Worm (Caenorhabditis elegans) whole organism, midembryonic: ENCODE data around the gene F35C11.7.

Source experiments
- T22C8.4 ChIP-seq: fragments of 200-800 bp; sonication (Bioruptor generic); IDR thresholded peaks from 2 replicates; pipeline ENCODE4 v1.3.6; 2022; ENCODE audit warnings: missing genetic modification characterization, missing compliant biosample characterization
- cog-1 ChIP-seq: sonication (generic microtip); optimal IDR thresholded peaks from 2 replicates; lab custom pipeline; 2016; ENCODE audit warnings: missing genetic modification characterization, missing compliant biosample characterization
- flt-1 ChIP-seq: fragments of 200-800 bp; sonication (Bioruptor generic); IDR thresholded peaks from 2 replicates; pipeline ENCODE4 v1.3.6; 2022; ENCODE audit warnings: missing genetic modification characterization, missing compliant biosample characterization
- klf-2 ChIP-seq: fragments of 200-800 bp; sonication (Bioruptor generic); conservative IDR thresholded peaks from 2 replicates; pipeline ENCODE4 v1.3.6; 2022; ENCODE audit warnings: missing genetic modification reagents, missing genetic modification characterization, missing compliant biosample characterization
- med-1 ChIP-seq: sonication (generic microtip); optimal IDR thresholded peaks from 2 replicates; lab custom pipeline; 2017; ENCODE audit warnings: missing genetic modification characterization, mild to moderate bottlenecking, missing compliant biosample characterization, antibody characterized with exemption, missing genetic modification reagents; ENCODE audit not compliant: insufficient read depth
- ref-1 ChIP-seq: fragments of 200-800 bp; sonication (Bioruptor generic); conservative IDR thresholded peaks from 2 replicates; pipeline ENCODE4 v1.3.6; 2022; ENCODE audit warnings: missing genetic modification reagents, missing genetic modification characterization, missing compliant biosample characterization
- tab-1 ChIP-seq: fragments of 200-800 bp; sonication (Bioruptor generic); IDR thresholded peaks from 2 replicates; pipeline ENCODE4 v1.3.6; 2022; ENCODE audit warnings: missing genetic modification characterization, missing compliant biosample characterization
- ztf-23 ChIP-seq: fragments of 200-800 bp; sonication (Bioruptor generic); IDR thresholded peaks from 2 replicates; pipeline ENCODE4 v1.3.6; 2022; ENCODE audit warnings: missing genetic modification reagents, missing genetic modification characterization, missing compliant biosample characterization
- ztf-29 ChIP-seq: fragments of 200-800 bp; sonication (Bioruptor generic); IDR thresholded peaks from 2 replicates; pipeline ENCODE4 v1.3.6; 2022; ENCODE audit warnings: missing genetic modification reagents, missing genetic modification characterization, missing compliant biosample characterization

F35C11.7 gene

ce11 chrII:8246476-8246875, 9.6 kb upstream of the F35C11.7 start, which contains the start of gene F35C11.3:
TSS of gene F35C11.3 (plus strand) at chrII:8246776.
- no peak for TF ChIP-seq tab-1 (GFP tag; lab: Robert Waterston, UW)
- no peak for TF ChIP-seq med-1 (GFP tag; lab: Kevin White, UChicago)
- TF ChIP-seq flt-1 (GFP tag; lab: Robert Waterston, UW), result no peak
- TF ChIP-seq klf-2, result no peak
- no peak for TF ChIP-seq T22C8.4 (GFP tag; lab: Robert Waterston, UW)
- TF ChIP-seq ref-1 (GFP tag; lab: Robert Waterston, UW), result no peak
- TF ChIP-seq ztf-29, result no peak
- no peak for TF ChIP-seq cog-1
- no peak for TF ChIP-seq ztf-23 (GFP tag; lab: Robert Waterston, UW)

DNA sequence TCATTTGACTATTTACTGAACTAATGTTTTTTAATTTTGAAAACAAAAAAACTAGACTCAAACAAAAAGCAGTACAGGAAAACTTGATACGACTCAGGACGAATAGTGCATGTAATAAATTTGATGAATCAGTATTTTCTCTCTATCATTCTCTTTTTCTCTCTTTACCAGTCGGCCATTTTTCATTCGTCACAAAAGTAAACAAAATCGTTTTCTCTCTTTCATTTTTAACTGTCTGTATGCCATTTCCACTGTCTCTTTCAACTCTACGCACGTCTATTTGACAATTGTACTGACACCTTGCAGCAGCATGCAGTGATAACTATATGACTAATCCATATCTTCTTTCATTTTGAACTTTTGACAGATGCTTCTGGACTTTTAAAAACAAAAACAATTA, 7.4 kb upstream of the F35C11.7 start, which contains the start of the genes F35C11.2 and F35C11.4:
F35C11.2 (minus strand) TSS at position 90 of the 400 bp plus-strand sequence.
F35C11.4 (plus strand) TSS at position 260 of the 400 bp plus-strand sequence.
- TF ChIP-seq ztf-29, result no peak
- no peak for TF ChIP-seq tab-1 (GFP tag; lab: Robert Waterston, UW)
- TF ChIP-seq flt-1 (GFP tag; lab: Robert Waterston, UW), result no peak

DNA sequence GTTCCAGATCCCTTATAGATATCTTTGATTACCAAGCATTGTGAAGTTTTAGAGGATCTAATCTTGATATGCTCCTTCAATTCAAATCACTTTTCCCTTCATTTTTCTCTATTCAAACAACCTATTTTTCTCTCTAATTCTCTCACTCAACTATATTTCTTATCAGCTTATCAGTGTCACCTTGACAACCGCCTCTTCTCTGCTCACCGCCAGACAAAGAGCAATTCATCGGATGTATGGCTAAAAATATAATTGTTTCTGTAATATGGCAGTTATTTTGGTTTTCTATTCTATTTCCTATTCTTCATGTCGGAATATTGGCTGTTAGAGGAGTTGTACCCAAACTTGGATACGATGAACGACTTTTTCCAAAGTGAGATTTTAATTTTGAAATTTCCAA, 6.4 kb upstream of the F35C11.7 start:
- no peak for TF ChIP-seq flt-1 (GFP tag; lab: Robert Waterston, UW)
- no peak for TF ChIP-seq cog-1
- no peak for TF ChIP-seq ztf-23 (GFP tag; lab: Robert Waterston, UW)
- TF ChIP-seq ztf-29, result no peak
- no peak for TF ChIP-seq klf-2
- TF ChIP-seq med-1 (GFP tag; lab: Kevin White, UChicago), result no peak
- TF ChIP-seq T22C8.4 (GFP tag; lab: Robert Waterston, UW), result no peak
- TF ChIP-seq ref-1 (GFP tag; lab: Robert Waterston, UW), result no peak
- TF ChIP-seq tab-1 (GFP tag; lab: Robert Waterston, UW), result no peak

DNA sequence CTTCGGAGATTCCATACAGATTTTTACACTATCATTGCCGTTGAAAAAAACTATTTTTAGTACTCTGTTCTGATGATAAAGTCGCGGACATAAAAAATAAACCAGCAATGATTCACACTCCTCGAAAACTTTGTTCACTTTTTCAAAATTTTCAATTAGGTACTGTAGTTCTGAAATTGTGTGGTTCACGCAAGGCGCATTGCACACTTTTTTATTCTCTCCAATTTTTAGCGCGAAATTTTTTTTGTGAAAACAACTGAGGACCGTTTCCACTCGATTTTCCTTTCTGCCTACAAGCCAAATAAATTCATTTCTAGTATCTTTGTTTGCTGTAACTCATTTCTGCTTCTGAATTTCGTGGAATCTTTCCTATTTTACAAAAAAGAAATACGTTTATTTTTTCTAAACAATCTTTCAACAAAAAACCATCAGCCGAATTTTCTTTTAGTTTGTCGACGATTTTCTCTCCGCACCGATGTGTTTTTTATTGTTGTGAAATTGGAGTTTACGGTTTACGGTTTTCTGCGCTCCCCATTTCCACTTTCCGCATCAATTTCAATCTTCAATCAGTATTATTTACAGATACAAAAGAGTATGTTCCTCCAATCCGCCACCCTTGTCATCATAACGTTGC, 2.8 kb upstream of the F35C11.7 start, which contains the start of gene F35C11.5:
F35C11.5 (plus strand) TSS at position 584 of the 634 bp plus-strand sequence.
- TF ChIP-seq ztf-29 (no peak), T22C8.4 (GFP tag; lab: Robert Waterston, UW) (no peak), cog-1 (no peak), klf-2 (no peak), tab-1 (GFP tag; lab: Robert Waterston, UW) (no peak)

DNA sequence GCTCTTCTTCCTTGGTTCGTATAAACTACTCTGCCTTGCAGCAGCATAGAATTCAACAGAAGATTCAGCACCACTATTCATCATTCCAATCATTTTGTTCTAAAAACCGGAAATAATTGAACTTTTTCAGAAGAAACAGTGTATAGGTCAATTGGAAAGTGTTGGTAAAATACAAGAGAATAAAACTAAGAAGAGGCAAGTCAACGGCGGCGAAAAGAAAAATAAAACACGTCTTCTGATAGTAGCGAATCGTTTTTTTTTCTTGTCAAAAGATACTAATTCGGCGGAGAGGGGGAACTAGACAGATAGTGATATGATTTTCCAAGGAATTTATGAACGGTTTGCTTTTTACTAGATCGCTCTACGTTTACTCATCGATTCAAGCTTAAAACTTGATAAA, 2.9 kb downstream of the F35C11.7 start, which contains the start of gene F35C11.6:
F35C11.6 (minus strand) TSS at position 101 of the 400 bp plus-strand sequence.
- TF ChIP-seq med-1 (GFP tag; lab: Kevin White, UChicago) (no peak), T22C8.4 (GFP tag; lab: Robert Waterston, UW) (no peak), tab-1 (GFP tag; lab: Robert Waterston, UW) (no peak), ref-1 (GFP tag; lab: Robert Waterston, UW) (no peak), flt-1 (GFP tag; lab: Robert Waterston, UW) (no peak), ztf-29 (no peak), ztf-23 (GFP tag; lab: Robert Waterston, UW) (no peak), cog-1 (no peak), klf-2 (no peak)

- no peak for TF ChIP-seq flt-1 (GFP tag; lab: Robert Waterston, UW)
- no peak for TF ChIP-seq ref-1 (GFP tag; lab: Robert Waterston, UW)
- TF ChIP-seq T22C8.4 (GFP tag; lab: Robert Waterston, UW), result no peak
- no peak for TF ChIP-seq tab-1 (GFP tag; lab: Robert Waterston, UW)
- no peak for TF ChIP-seq cog-1
- no peak for TF ChIP-seq ztf-29
- TF ChIP-seq ztf-23 (GFP tag; lab: Robert Waterston, UW), result no peak
- no peak for TF ChIP-seq med-1 (GFP tag; lab: Kevin White, UChicago)
- TF ChIP-seq klf-2, result no peak
These were observed 3.6 kb downstream of the F35C11.7 start for ce11 chrII:8259674-8260073.

DNA sequence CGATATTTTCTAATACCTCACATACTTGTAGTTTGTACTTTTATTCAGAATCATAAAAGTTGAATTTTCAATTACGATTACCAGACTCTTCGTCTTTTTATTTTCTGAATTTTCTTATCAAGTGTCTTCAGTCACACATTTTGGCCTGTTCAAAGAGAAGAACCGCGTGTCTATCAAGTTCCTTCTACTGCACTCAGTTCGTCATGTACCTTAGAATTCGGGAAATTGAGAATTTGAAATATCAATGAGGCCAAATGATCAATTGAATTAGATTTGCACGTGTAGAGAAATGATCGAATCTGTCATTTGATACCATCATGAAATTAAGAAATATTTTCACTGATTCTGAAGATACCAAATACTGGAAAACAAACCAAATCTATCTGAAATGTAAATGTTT, 7.4 kb downstream of the F35C11.7 start:
- TF ChIP-seq tab-1 (GFP tag; lab: Robert Waterston, UW) (no peak), ztf-29 (no peak), klf-2 (no peak), cog-1 (no peak), ref-1 (GFP tag; lab: Robert Waterston, UW) (no peak), T22C8.4 (GFP tag; lab: Robert Waterston, UW) (no peak), ztf-23 (GFP tag; lab: Robert Waterston, UW) (no peak), med-1 (GFP tag; lab: Kevin White, UChicago) (no peak), flt-1 (GFP tag; lab: Robert Waterston, UW) (no peak)

DNA sequence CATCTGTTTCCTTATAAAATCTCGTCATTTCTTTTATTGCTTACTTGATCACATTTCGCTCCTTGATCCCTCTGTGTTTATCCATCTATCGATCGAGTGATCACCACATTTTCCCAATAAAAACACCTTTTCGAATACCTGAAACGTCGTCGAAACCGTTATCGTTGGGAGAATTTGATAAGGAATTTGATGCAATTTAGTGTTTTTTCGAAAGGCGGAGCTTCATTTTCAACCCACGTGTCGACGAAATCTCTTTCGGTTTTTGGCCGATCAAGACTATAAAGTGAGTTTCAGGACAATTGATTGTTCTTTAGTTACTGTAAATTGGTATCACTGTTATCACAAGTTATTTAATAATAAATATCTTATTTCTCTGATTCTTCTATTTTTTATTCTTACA, 8.5 kb downstream of the F35C11.7 start, which contains the start of gene srdh-1:
srdh-1 (plus strand) TSS at position 43 of the 400 bp plus-strand sequence.
- TF ChIP-seq ref-1 (GFP tag; lab: Robert Waterston, UW) (no peak), tab-1 (GFP tag; lab: Robert Waterston, UW) (no peak), med-1 (GFP tag; lab: Kevin White, UChicago) (no peak), T22C8.4 (GFP tag; lab: Robert Waterston, UW) (no peak), ztf-23 (GFP tag; lab: Robert Waterston, UW) (no peak), cog-1 (no peak), flt-1 (GFP tag; lab: Robert Waterston, UW) (no peak), klf-2 (no peak), ztf-29 (no peak)

DNA sequence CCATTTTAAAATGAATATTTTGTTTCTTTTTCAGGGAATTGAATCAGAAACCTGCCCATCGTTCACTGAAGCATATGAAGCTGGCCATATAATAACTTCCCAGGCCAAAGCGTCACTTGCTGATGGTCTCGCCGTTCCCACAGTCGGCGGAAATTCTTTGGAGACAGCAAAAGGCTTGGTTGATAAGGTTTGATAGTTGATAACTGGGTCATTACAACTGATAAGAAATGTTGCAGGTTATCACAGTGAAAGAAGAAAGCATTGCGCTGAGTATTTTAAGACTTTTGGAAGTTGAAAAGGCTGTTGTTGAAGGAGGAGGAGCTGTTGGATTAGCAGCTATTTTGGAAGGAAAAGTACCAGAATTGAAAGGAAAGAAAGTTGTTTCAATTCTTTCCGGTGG, 10.4 kb downstream of the F35C11.7 start:
- TF ChIP-seq tab-1 (GFP tag; lab: Robert Waterston, UW), result no peak
- no peak for TF ChIP-seq ztf-23 (GFP tag; lab: Robert Waterston, UW)
- TF ChIP-seq flt-1 (GFP tag; lab: Robert Waterston, UW), result no peak
- no peak for TF ChIP-seq med-1 (GFP tag; lab: Kevin White, UChicago)
- no peak for TF ChIP-seq ref-1 (GFP tag; lab: Robert Waterston, UW)
- TF ChIP-seq T22C8.4 (GFP tag; lab: Robert Waterston, UW), result no peak
- TF ChIP-seq ztf-29, result no peak
